Fruit fly (Drosophila melanogaster): ENCODE results near the gene CG43210.

CG43210 gene

dm6 chr3R:18565073-18565472 lies at the start of gene CG43210, which contains the start of gene hemo:
TSS of gene CG43210 (minus strand) at chr3R:18565173.
TSS of gene hemo (minus strand) at chr3R:18565173.
- TF ChIP-seq usp (GFP tag; optimal IDR thresholded peaks at IDR 0.05): no peak
- TF ChIP-seq CG8478 (optimal IDR thresholded peaks at IDR 0.05): no peak
- no peak for TF ChIP-seq psq (optimal IDR thresholded peaks at IDR 0.05)
- no peak for TF ChIP-seq Dll (optimal IDR thresholded peaks at IDR 0.05)
- TF ChIP-seq EcR (GFP tag; optimal IDR thresholded peaks at IDR 0.05): no peak

- TF ChIP-seq EcR (GFP tag; optimal IDR thresholded peaks at IDR 0.05) (no peak), usp (GFP tag; optimal IDR thresholded peaks at IDR 0.05) (no peak), pan (optimal IDR thresholded peaks at IDR 0.05) (no peak), psq (optimal IDR thresholded peaks at IDR 0.05) (no peak), CG8478 (optimal IDR thresholded peaks at IDR 0.05) (no peak), Dll (optimal IDR thresholded peaks at IDR 0.05) (no peak)
Observed at dm6 chr3R:18598391-18598790, 33.4 kb upstream of the CG43210 start, which contains the start of gene Tssk. TSS of gene Tssk (plus strand) at chr3R:18598691.

- TF ChIP-seq Dll (optimal IDR thresholded peaks at IDR 0.05) (no peak), CG8478 (optimal IDR thresholded peaks at IDR 0.05) (no peak)
Observed at dm6 chr3R:18590754-18591153, 25.8 kb upstream of the CG43210 start, which contains the start of gene qin. TSS of gene qin (plus strand) at chr3R:18591027.

dm6 chr3R:18585259-18585858 lies 20.4 kb upstream of the CG43210 start:
- TF ChIP-seq CG8478 (optimal IDR thresholded peaks at IDR 0.05): no peak
- no peak for TF ChIP-seq Dll (optimal IDR thresholded peaks at IDR 0.05)
- TF ChIP-seq EcR (GFP tag; optimal IDR thresholded peaks at IDR 0.05): peak in 1 of 2 experiments; percentile 88
- no peak for TF ChIP-seq psq (optimal IDR thresholded peaks at IDR 0.05)
- TF ChIP-seq pan (optimal IDR thresholded peaks at IDR 0.05): no peak
- no peak for TF ChIP-seq usp (GFP tag; optimal IDR thresholded peaks at IDR 0.05)

dm6 chr3R:18584546-18584935 lies 19.6 kb upstream of the CG43210 start:
- no peak for TF ChIP-seq Dll (optimal IDR thresholded peaks at IDR 0.05)
- TF ChIP-seq EcR (GFP tag; optimal IDR thresholded peaks at IDR 0.05): peak in 1 of 2 experiments; percentile 17
- TF ChIP-seq usp (GFP tag; optimal IDR thresholded peaks at IDR 0.05): no peak
- no peak for TF ChIP-seq pan (optimal IDR thresholded peaks at IDR 0.05)
- no peak for TF ChIP-seq psq (optimal IDR thresholded peaks at IDR 0.05)
- no peak for TF ChIP-seq CG8478 (optimal IDR thresholded peaks at IDR 0.05)

- TF ChIP-seq EcR (GFP tag; optimal IDR thresholded peaks at IDR 0.05): no peak
- no peak for TF ChIP-seq CG8478 (optimal IDR thresholded peaks at IDR 0.05)
- TF ChIP-seq Dll (optimal IDR thresholded peaks at IDR 0.05): no peak
- TF ChIP-seq psq (optimal IDR thresholded peaks at IDR 0.05): no peak
Observed at dm6 chr3R:18583881-18584545, 19.0 kb upstream of the CG43210 start.

dm6 chr3R:18582236-18582635 lies 17.3 kb upstream of the CG43210 start:
- TF ChIP-seq pan (optimal IDR thresholded peaks at IDR 0.05): no peak
- TF ChIP-seq usp (GFP tag; optimal IDR thresholded peaks at IDR 0.05): no peak
- no peak for TF ChIP-seq Dll (optimal IDR thresholded peaks at IDR 0.05)
- no peak for TF ChIP-seq CG8478 (optimal IDR thresholded peaks at IDR 0.05)
- TF ChIP-seq psq (optimal IDR thresholded peaks at IDR 0.05): no peak

- no peak for TF ChIP-seq pan (optimal IDR thresholded peaks at IDR 0.05)
- no peak for TF ChIP-seq CG8478 (optimal IDR thresholded peaks at IDR 0.05)
- no peak for TF ChIP-seq Dll (optimal IDR thresholded peaks at IDR 0.05)
- no peak for TF ChIP-seq EcR (GFP tag; optimal IDR thresholded peaks at IDR 0.05)
- no peak for TF ChIP-seq psq (optimal IDR thresholded peaks at IDR 0.05)
- TF ChIP-seq usp (GFP tag; optimal IDR thresholded peaks at IDR 0.05): no peak
Observed at dm6 chr3R:18580979-18581378, 16.0 kb upstream of the CG43210 start.

- TF ChIP-seq EcR (GFP tag; optimal IDR thresholded peaks at IDR 0.05) (no peak), usp (GFP tag; optimal IDR thresholded peaks at IDR 0.05) (no peak), psq (optimal IDR thresholded peaks at IDR 0.05) (no peak), Dll (optimal IDR thresholded peaks at IDR 0.05) (no peak), pan (optimal IDR thresholded peaks at IDR 0.05) (no peak), CG8478 (optimal IDR thresholded peaks at IDR 0.05) (no peak)
Observed at dm6 chr3R:18577739-18578417, 12.9 kb upstream of the CG43210 start.

dm6 chr3R:18573699-18574259 lies 8.8 kb upstream of the CG43210 start:
- TF ChIP-seq EcR (GFP tag; optimal IDR thresholded peaks at IDR 0.05) (no peak), pan (optimal IDR thresholded peaks at IDR 0.05) (no peak), usp (GFP tag; optimal IDR thresholded peaks at IDR 0.05) (no peak), Dll (optimal IDR thresholded peaks at IDR 0.05) (no peak), CG8478 (optimal IDR thresholded peaks at IDR 0.05) (no peak), psq (optimal IDR thresholded peaks at IDR 0.05) (no peak)

dm6 chr3R:18572845-18573490 lies 8.0 kb upstream of the CG43210 start, which contains the start of the genes CG7694 and fray:
TSS of gene CG7694 (plus strand) at chr3R:18573091.
TSS of gene fray (plus strand) at chr3R:18573091.
- TF ChIP-seq Dll (optimal IDR thresholded peaks at IDR 0.05) (no peak), pan (optimal IDR thresholded peaks at IDR 0.05) (no peak), EcR (GFP tag; optimal IDR thresholded peaks at IDR 0.05) (no peak), CG8478 (optimal IDR thresholded peaks at IDR 0.05) (no peak), psq (optimal IDR thresholded peaks at IDR 0.05) (no peak), usp (GFP tag; optimal IDR thresholded peaks at IDR 0.05) (no peak)

Measured in whole organism.